Worm (Caenorhabditis elegans): ENCODE data around the gene grl-19.

DNA sequence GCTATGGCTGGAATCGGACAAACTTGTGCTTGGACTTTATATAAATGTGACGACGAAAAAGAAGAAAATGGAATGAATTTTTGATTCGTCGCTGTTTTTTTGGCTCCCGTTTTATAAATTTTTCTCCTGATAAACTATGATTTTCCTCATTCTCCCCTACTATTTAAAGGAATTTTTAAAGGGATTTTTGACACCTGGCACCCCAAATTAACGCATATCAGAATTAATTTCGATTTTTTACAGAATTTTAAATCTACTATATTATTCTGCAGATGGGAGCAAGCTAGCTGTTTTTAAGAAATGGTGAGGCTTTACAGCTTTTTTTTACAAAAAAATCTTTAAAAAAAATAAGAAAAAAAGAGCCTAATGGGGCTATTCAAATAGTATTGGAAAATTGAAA is 47.4 kb downstream of the grl-19 start, which contains the start of gene coa-1:
- TF ChIP-seq nhr-11 (tag; optimal IDR thresholded peaks at IDR 0.05) (no peak), unc-130 (GFP tag; optimal IDR thresholded peaks at IDR 0.05) (no peak), lin-13 (GFP tag; optimal IDR thresholded peaks at IDR 0.05) (no peak), lim-7 (GFP tag; IDR thresholded peaks at IDR 0.05) (no peak)
